Fruit fly (Drosophila melanogaster): Measurements from ENCODE around the gene Cpr62Bb.

Cpr62Bb gene

DNA sequence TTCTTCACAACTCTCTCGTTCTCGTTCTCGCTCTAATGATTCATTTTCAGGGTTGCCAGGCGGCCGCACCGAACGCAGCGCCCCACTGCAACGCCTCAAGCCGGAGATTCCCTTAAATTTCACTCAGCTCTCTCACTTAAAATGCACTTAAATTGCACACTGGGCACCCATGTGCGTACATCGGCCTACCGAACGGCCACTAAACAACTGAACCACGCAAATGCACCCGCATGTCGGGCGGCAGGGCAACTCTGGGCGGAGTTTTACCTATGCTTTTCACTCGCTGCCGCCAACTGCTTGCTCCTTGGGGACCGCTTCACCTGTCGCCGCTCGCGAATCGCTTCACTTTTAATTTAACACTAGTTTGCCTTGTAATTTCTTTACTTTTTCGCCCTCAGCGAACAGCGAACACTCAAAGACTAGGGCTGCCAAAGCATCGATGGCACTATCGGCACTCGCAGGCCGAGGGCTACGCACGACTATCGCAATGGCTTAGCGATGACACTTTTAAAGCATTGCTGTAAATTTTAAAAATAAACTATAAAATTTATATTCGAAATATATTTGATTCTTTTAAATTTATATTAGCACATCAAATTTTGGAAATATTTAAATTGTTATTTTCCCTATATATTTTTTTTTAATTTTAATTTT, 27.0 kb upstream of the Cpr62Bb start, which contains the start of gene Rap1 (continued):
- peak; percentile 48; the same call in 1 of the 3 replicates for TF ChIP-seq so (GFP tag; IDR thresholded peaks at IDR 0.05)
- no peak for TF ChIP-seq CG33557 (GFP tag; optimal IDR thresholded peaks at IDR 0.05)
- TF ChIP-seq vfl (GFP tag; optimal IDR thresholded peaks at IDR 0.05), result peak; percentile 40
- TF ChIP-seq lola (GFP tag; optimal IDR thresholded peaks at IDR 0.05), result peak in 1 of 3 experiments; percentile 43
- no peak for TF ChIP-seq CG4282 (GFP tag; optimal IDR thresholded peaks at IDR 0.05)
- TF ChIP-seq sna (GFP tag; IDR thresholded peaks at IDR 0.05; ENCODE audit: partially characterized antibody), result peak; percentile 72
- TF ChIP-seq CG1602 (GFP tag; optimal IDR thresholded peaks at IDR 0.05), result peak; percentile 45
- no peak for TF ChIP-seq repo (GFP tag; optimal IDR thresholded peaks at IDR 0.05)
- TF ChIP-seq CG12299 (tag; optimal IDR thresholded peaks at IDR 0.05), result no peak
- TF ChIP-seq Hmr (GFP tag; optimal IDR thresholded peaks at IDR 0.05), result no peak
- TF ChIP-seq CG31224 (GFP tag; IDR thresholded peaks at IDR 0.05), result peak; percentile 66
- TF ChIP-seq onecut (GFP tag; IDR thresholded peaks at IDR 0.05), result peak; percentile 47
- TF ChIP-seq ind (GFP tag; optimal IDR thresholded peaks at IDR 0.05), result peak; percentile 49
- no peak for TF ChIP-seq dimm (GFP tag; IDR thresholded peaks at IDR 0.05)
- no peak for TF ChIP-seq sr (GFP tag; IDR thresholded peaks at IDR 0.05)
- TF ChIP-seq sens (GFP tag), result peak; percentile 85
- TF ChIP-seq luna (GFP tag; optimal IDR thresholded peaks at IDR 0.05), result peak; percentile 19
- peak; percentile 16 for TF ChIP-seq Usf (GFP tag; optimal IDR thresholded peaks at IDR 0.05)
- TF ChIP-seq fd3F (GFP tag; optimal IDR thresholded peaks at IDR 0.05), result no peak
- TF ChIP-seq Nf-YA (GFP tag; IDR thresholded peaks at IDR 0.05), result peak; percentile 21; the same call in 1 of the 2 replicates
- peak; percentile 9 for TF ChIP-seq CG8359 (GFP tag; optimal IDR thresholded peaks at IDR 0.05; ENCODE audit: borderline replicate concordance)
- peak; percentile 20 for TF ChIP-seq CG6854 (GFP tag; optimal IDR thresholded peaks at IDR 0.05)
- TF ChIP-seq CG17385 (GFP tag; optimal IDR thresholded peaks at IDR 0.05), result no peak
- peak; percentile 39 for TF ChIP-seq Atf3 (GFP tag; optimal IDR thresholded peaks at IDR 0.05)
- peak; percentile 23 for TF ChIP-seq CG7556 (GFP tag; optimal IDR thresholded peaks at IDR 0.05)
- TF ChIP-seq kah (GFP tag; optimal IDR thresholded peaks at IDR 0.05), result no peak
- peak; percentile 89 for TF ChIP-seq CG32532 (GFP tag; IDR thresholded peaks at IDR 0.05)
- no peak for TF ChIP-seq chm (GFP tag; IDR thresholded peaks at IDR 0.05)
- no peak for TF ChIP-seq Asciz (GFP tag; optimal IDR thresholded peaks at IDR 0.05)
- peak; percentile 42; the same call in 2 of the 3 replicates for TF ChIP-seq CG11695 (GFP tag; IDR thresholded peaks at IDR 0.05)
- peak; percentile 28; the same call in 2 of the 3 replicates for TF ChIP-seq CG14050 (GFP tag; IDR thresholded peaks at IDR 0.05)
- TF ChIP-seq scrt (GFP tag; optimal IDR thresholded peaks at IDR 0.05), result peak; percentile 4
- TF ChIP-seq Lhr (GFP tag; optimal IDR thresholded peaks at IDR 0.05), result peak; percentile 19
- peak; percentile 48 for TF ChIP-seq sug (tag; optimal IDR thresholded peaks at IDR 0.05)
- peak; percentile 93 for TF ChIP-seq row (GFP tag; IDR thresholded peaks at IDR 0.05)
- no peak; the same call in 1 of the 2 replicates for TF ChIP-seq sens-2 (GFP tag; IDR thresholded peaks at IDR 0.05)
- TF ChIP-seq vvl (GFP tag; IDR thresholded peaks at IDR 0.05), result peak; percentile 81
- peak; percentile 73 for TF ChIP-seq ssp (GFP tag; IDR thresholded peaks at IDR 0.05)
- TF ChIP-seq Ets65A (GFP tag), result peak; percentile 97
- peak; percentile 38 for TF ChIP-seq ftz-f1 (GFP tag; optimal IDR thresholded peaks at IDR 0.05)
- no peak for TF ChIP-seq Lpt (GFP tag; optimal IDR thresholded peaks at IDR 0.05)
- no peak for TF ChIP-seq pita (GFP tag; optimal IDR thresholded peaks at IDR 0.05)
- peak; percentile 16 for TF ChIP-seq gfzf (GFP tag; optimal IDR thresholded peaks at IDR 0.05)
- TF ChIP-seq GATAe (GFP tag; conservative IDR thresholded peaks at IDR 0.05), result no peak
- TF ChIP-seq fd96Cb (tag; optimal IDR thresholded peaks at IDR 0.05), result no peak
- peak; percentile 54 for TF ChIP-seq ara (GFP tag; IDR thresholded peaks at IDR 0.05)
- peak; percentile 90 for TF ChIP-seq CG11456 (GFP tag; IDR thresholded peaks at IDR 0.05)
- TF ChIP-seq ttk (GFP tag; IDR thresholded peaks at IDR 0.05), result peak; percentile 71
- peak; percentile 43 for TF ChIP-seq shn (GFP tag; optimal IDR thresholded peaks at IDR 0.05)
- peak; percentile 90 for TF ChIP-seq HLH4C (GFP tag; IDR thresholded peaks at IDR 0.05; ENCODE audit: partially characterized antibody)
